Fruit fly (Drosophila melanogaster) whole organism, wandering third instar larva: Measurements from ENCODE around the gene rumi.

Experiments used
- Abd-B ChIP-seq: fragments of >200 bp; optimal IDR thresholded peaks from 2 replicates; lab custom pipeline; 2017; ENCODE audit warnings: missing biosample characterization, missing genetic modification characterization
- CG32264 ChIP-seq: fragments of 200-800 bp; sonication (Bioruptor generic); optimal IDR thresholded peaks from 2 replicates; lab custom pipeline; 2016; ENCODE audit warnings: missing biosample characterization, missing genetic modification characterization
- CrebA ChIP-seq: fragments of 200-800 bp; sonication (Bioruptor generic); optimal IDR thresholded peaks from 2 replicates; lab custom pipeline; 2016; ENCODE audit warnings: missing biosample characterization, mild to moderate bottlenecking, missing genetic modification characterization, borderline replicate concordance
- Dif ChIP-seq: fragments of 200-275, 200-300 bp; sonication (Bioruptor generic); optimal IDR thresholded peaks from 2 replicates; lab custom pipeline; 2018; ENCODE audit warnings: missing biosample characterization, missing genetic modification characterization; ENCODE audit not compliant: partially characterized antibody
- GATAd ChIP-seq: sonication (Bioruptor generic); optimal IDR thresholded peaks from 2 replicates; lab custom pipeline; 2016; ENCODE audit warnings: missing biosample characterization, missing genetic modification characterization
- HLH106 ChIP-seq: fragments of 200-800 bp; optimal IDR thresholded peaks from 3 replicates; lab custom pipeline; 2019; ENCODE audit warnings: missing biosample characterization, mild to moderate bottlenecking, missing genetic modification characterization, moderate library complexity
- Hnf4 ChIP-seq: fragments of 200-800 bp; sonication (Bioruptor generic); optimal IDR thresholded peaks from 2 replicates; lab custom pipeline; 2016; ENCODE audit warnings: missing biosample characterization, mild to moderate bottlenecking, missing genetic modification characterization
- Hr78 ChIP-seq: fragments of >200 bp; optimal IDR thresholded peaks from 2 replicates; lab custom pipeline; 2017; ENCODE audit warnings: missing biosample characterization, missing genetic modification characterization
- Hr83 ChIP-seq: fragments of 200-300 bp; sonication (Bioruptor generic); optimal IDR thresholded peaks from 2 replicates; lab custom pipeline; 2016; ENCODE audit warnings: missing biosample characterization, mild to moderate bottlenecking, missing genetic modification characterization, moderate library complexity; ENCODE audit not compliant: poor library complexity, severe bottlenecking
- Jra ChIP-seq: sonication (Bioruptor generic); optimal IDR thresholded peaks from 2 replicates; lab custom pipeline; 2016; ENCODE audit warnings: missing biosample characterization, missing genetic modification characterization
- Mio ChIP-seq: sonication (Bioruptor generic); optimal IDR thresholded peaks from 2 replicates; lab custom pipeline; 2016; ENCODE audit warnings: missing biosample characterization, missing genetic modification characterization
- Myc ChIP-seq: fragments of >200 bp; optimal IDR thresholded peaks from 2 replicates; lab custom pipeline; 2017
- N ChIP-seq: fragments of >200 bp; optimal IDR thresholded peaks from 2 replicates; lab custom pipeline; 2018; ENCODE audit warnings: missing biosample characterization, missing external identifiers, missing genetic modification characterization
- OdsH ChIP-seq: fragments of 200-800 bp; sonication (Bioruptor generic); optimal IDR thresholded peaks from 2 replicates; lab custom pipeline; 2016; ENCODE audit warnings: missing biosample characterization, mild to moderate bottlenecking, missing genetic modification characterization
- Sp1 ChIP-seq: fragments of 200-800 bp; sonication (Bioruptor generic); optimal IDR thresholded peaks from 3 replicates; lab custom pipeline; 2019; ENCODE audit warnings: missing biosample characterization, mild to moderate bottlenecking, missing genetic modification characterization, moderate library complexity
- Vsx2 ChIP-seq: fragments of 200-300, 225-300 bp; sonication (Bioruptor generic); optimal IDR thresholded peaks from 2 replicates; lab custom pipeline; 2018; ENCODE audit warnings: missing biosample characterization, missing genetic modification characterization; ENCODE audit not compliant: partially characterized antibody
- br ChIP-seq: fragments of 200-800 bp; sonication (Bioruptor generic); optimal IDR thresholded peaks from 2 replicates; lab custom pipeline; 2016; ENCODE audit warnings: missing biosample characterization, missing genetic modification characterization
- brk ChIP-seq: fragments of 200-800 bp; sonication (Bioruptor generic); optimal IDR thresholded peaks from 2 replicates; lab custom pipeline; 2016; ENCODE audit warnings: missing biosample characterization, mild to moderate bottlenecking, missing genetic modification characterization
- dmrt93B ChIP-seq: fragments of 200-800 bp; sonication (Bioruptor generic); optimal IDR thresholded peaks from 2 replicates; lab custom pipeline; 2018; ENCODE audit warnings: missing biosample characterization, mild to moderate bottlenecking, missing genetic modification characterization
- ey ChIP-seq: fragments of 200-800 bp; sonication (Bioruptor generic); optimal IDR thresholded peaks from 2 replicates; lab custom pipeline; 2016; ENCODE audit warnings: missing biosample characterization, missing genetic modification characterization
- foxo ChIP-seq, 2 experiments: fragments of 200-800 bp; sonication (Bioruptor generic); optimal IDR thresholded peaks; 2 replicates in 1 of 2; 3 replicates in 1 of 2; lab custom pipeline; 2016 to 2017; ENCODE audit warnings: missing biosample characterization in 2 of 2, missing genetic modification characterization in 2 of 2
- fru ChIP-seq: fragments of 200-800 bp; sonication (Bioruptor generic); optimal IDR thresholded peaks from 3 replicates; lab custom pipeline; 2016; ENCODE audit warnings: missing biosample characterization, mild to moderate bottlenecking, missing genetic modification characterization
- pan ChIP-seq: fragments of >200 bp; optimal IDR thresholded peaks from 2 replicates; lab custom pipeline; 2017
- psq ChIP-seq: fragments of 200-800 bp; sonication (Bioruptor generic); optimal IDR thresholded peaks from 3 replicates; lab custom pipeline; 2017; ENCODE audit warnings: missing biosample characterization, mild to moderate bottlenecking, missing genetic modification characterization, moderate library complexity
- rgr ChIP-seq: fragments of 200-800 bp; sonication (Bioruptor generic); optimal IDR thresholded peaks from 3 replicates; lab custom pipeline; 2016; ENCODE audit warnings: missing biosample characterization, mild to moderate bottlenecking, missing genetic modification characterization
- sage ChIP-seq: fragments of 200-800 bp; sonication (Bioruptor generic); optimal IDR thresholded peaks from 2 replicates; lab custom pipeline; 2016; ENCODE audit warnings: missing biosample characterization, mild to moderate bottlenecking, missing genetic modification characterization
- sv ChIP-seq: fragments of 200-800 bp; sonication (Bioruptor generic); optimal IDR thresholded peaks from 3 replicates; lab custom pipeline; 2016; ENCODE audit warnings: missing biosample characterization, missing genetic modification characterization
- tai ChIP-seq: sonication (Bioruptor generic); optimal IDR thresholded peaks from 2 replicates; lab custom pipeline; 2016; ENCODE audit warnings: missing biosample characterization, missing genetic modification characterization
- usp ChIP-seq: fragments of >200 bp; optimal IDR thresholded peaks from 2 replicates; lab custom pipeline; 2017; ENCODE audit warnings: missing biosample characterization, missing genetic modification characterization
- woc ChIP-seq: sonication (Bioruptor generic); optimal IDR thresholded peaks from 2 replicates; lab custom pipeline; 2016; ENCODE audit warnings: missing biosample characterization, mild to moderate bottlenecking, missing genetic modification characterization

The rumi gene

dm6 chr3R:22771670-22772069 lies 21.3 kb upstream of the rumi start, which contains the start of gene CG43095:
TSS of gene CG43095 (minus strand) at chr3R:22771770.
- TF ChIP-seq GATAd (GFP tag; lab: Kevin White, UChicago) (no peak), Vsx2 (GFP tag; lab: Kevin White, UChicago) (no peak), Jra (GFP tag; lab: Kevin White, UChicago) (no peak), rgr (GFP tag; lab: Kevin White, UChicago) (no peak), sage (GFP tag; lab: Kevin White, UChicago) (no peak), Abd-B (GFP tag; lab: Kevin White, UChicago) (no peak), CG32264 (GFP tag; lab: Kevin White, UChicago) (no peak)
- TF ChIP-seq, all 38 proteins: peak for 0

DNA sequence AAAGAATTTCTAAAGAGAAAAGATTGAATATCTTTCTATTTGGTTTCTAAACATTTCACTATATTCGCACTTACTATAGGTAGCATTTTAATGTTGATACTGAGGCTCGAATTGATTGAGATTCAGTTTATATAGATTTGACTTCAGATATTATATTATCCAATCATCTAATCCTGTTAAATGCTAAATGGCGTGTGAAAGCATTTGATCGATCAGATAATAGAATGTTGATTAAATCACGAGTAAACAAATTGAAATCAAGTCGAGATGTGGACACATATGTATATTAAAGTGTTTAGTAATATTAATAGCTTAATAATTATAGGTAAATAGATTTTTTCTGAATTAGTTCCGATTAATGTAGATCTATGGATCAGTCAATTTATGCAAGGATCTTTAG lies 20.5 kb upstream of the rumi start, which contains the start of gene CG43094:
CG43094 (minus strand) TSS at position 101 of the 400 bp plus-strand sequence.
- TF ChIP-seq Myc (lab: Kevin White, UChicago): no peak
- TF ChIP-seq fru (GFP tag; lab: Kevin White, UChicago): no peak
- no peak for TF ChIP-seq N (GFP tag; lab: Kevin White, UChicago)
- TF ChIP-seq Sp1 (GFP tag; lab: Kevin White, UChicago): no peak
- TF ChIP-seq Hr83 (GFP tag; lab: Kevin White, UChicago): no peak
- TF ChIP-seq Vsx2 (GFP tag; lab: Kevin White, UChicago): no peak
- TF ChIP-seq CrebA (GFP tag; lab: Kevin White, UChicago): no peak
- no peak for TF ChIP-seq dmrt93B (GFP tag; lab: Kevin White, UChicago)
- TF ChIP-seq, all 38 proteins: peak for 0

- TF ChIP-seq woc (GFP tag; lab: Kevin White, UChicago): no peak
- TF ChIP-seq Mio (GFP tag; lab: Kevin White, UChicago): no peak
- no peak for TF ChIP-seq Hnf4 (GFP tag; lab: Kevin White, UChicago)
- TF ChIP-seq Abd-B (GFP tag; lab: Kevin White, UChicago): no peak
- TF ChIP-seq Jra (GFP tag; lab: Kevin White, UChicago): no peak
- TF ChIP-seq HLH106: no peak
- TF ChIP-seq sage (GFP tag; lab: Kevin White, UChicago): no peak
- no peak for TF ChIP-seq psq (GFP tag; lab: Kevin White, UChicago)
- TF ChIP-seq GATAd (GFP tag; lab: Kevin White, UChicago): no peak
- TF ChIP-seq OdsH: no peak
- TF ChIP-seq Dif: no peak
- TF ChIP-seq Vsx2 (GFP tag; lab: Kevin White, UChicago): no peak
- no peak for TF ChIP-seq usp (GFP tag; lab: Kevin White, UChicago)
- no peak for TF ChIP-seq sv (GFP tag; lab: Kevin White, UChicago)
- TF ChIP-seq Sp1 (GFP tag; lab: Kevin White, UChicago): no peak
- TF ChIP-seq Myc (lab: Kevin White, UChicago): no peak
- no peak for TF ChIP-seq Hr78
- no peak for TF ChIP-seq CG32264 (GFP tag; lab: Kevin White, UChicago)
- no peak for TF ChIP-seq tai (GFP tag; lab: Kevin White, UChicago)
- no peak for TF ChIP-seq pan (lab: Kevin White, UChicago)
- TF ChIP-seq, all 38 proteins: peak for 0
These were observed 19.8 kb upstream of the rumi start, which contains the start of gene CG43093 for dm6 chr3R:22770207-22770606. TSS of gene CG43093 (minus strand) at chr3R:22770307.

DNA sequence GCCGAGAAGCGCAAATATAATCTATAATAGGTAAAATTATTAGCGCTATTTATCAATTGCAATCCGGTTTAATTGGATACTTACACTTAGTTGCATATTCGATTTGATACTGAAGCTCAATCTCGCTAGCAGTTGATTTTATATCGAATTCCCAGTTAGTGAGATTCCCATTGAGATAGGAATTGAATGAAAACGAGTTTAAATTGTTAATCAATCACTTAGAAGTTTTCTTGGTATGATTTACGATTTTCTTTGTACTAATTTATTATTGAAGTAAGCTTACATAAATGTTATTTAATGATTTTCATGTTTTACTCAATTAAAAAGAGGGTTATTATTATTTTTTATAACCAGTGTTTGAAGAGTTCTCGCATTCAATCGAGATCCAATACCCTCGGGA lies 19.2 kb upstream of the rumi start, which contains the start of gene CG43092:
CG43092 (minus strand) TSS at position 101 of the 400 bp plus-strand sequence.
- TF ChIP-seq brk (GFP tag; lab: Kevin White, UChicago) (no peak), Hnf4 (GFP tag; lab: Kevin White, UChicago) (no peak), fru (GFP tag; lab: Kevin White, UChicago) (no peak), br (GFP tag; lab: Kevin White, UChicago) (no peak), Vsx2 (GFP tag; lab: Kevin White, UChicago) (no peak)
- TF ChIP-seq, all 38 proteins: peak for 0

DNA sequence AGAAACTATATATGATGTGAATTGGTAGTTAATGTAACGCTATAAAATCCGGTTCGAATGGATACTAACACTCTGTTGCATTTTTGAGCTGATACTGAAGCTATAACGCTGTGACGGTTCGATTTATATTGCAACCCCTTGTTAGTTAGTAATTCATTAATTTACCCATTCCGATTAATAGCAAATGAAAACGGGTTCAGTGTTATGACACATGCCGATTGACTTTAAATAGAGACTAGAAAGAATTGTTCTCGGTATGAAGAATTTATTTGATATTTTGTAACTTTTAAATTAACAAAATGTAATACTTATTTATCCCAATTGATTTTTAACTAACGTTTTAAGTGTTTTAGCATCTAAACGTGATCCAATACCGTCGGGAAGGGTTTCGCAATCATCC lies 18.2 kb upstream of the rumi start, which contains the start of gene CG43091:
CG43091 (minus strand) TSS at position 101 of the 400 bp plus-strand sequence.
- TF ChIP-seq rgr (GFP tag; lab: Kevin White, UChicago) (no peak), tai (GFP tag; lab: Kevin White, UChicago) (no peak), Dif (no peak), pan (lab: Kevin White, UChicago) (no peak), Hnf4 (GFP tag; lab: Kevin White, UChicago) (no peak), foxo (GFP tag; optimal IDR thresholded peaks at IDR 0.05; lab: Kevin White, UChicago) (no peak), ey (GFP tag; lab: Kevin White, UChicago) (no peak), fru (GFP tag; lab: Kevin White, UChicago) (no peak), OdsH (no peak)
